Fruit fly (Drosophila melanogaster): ENCODE results near the gene CG15478.

Gene CG15478

dm6 chrX:7717832-7718231 lies at the start of gene CG15478:
Gene CG15478 (minus strand): TSS chrX:7717932.
- no peak for TF ChIP-seq Hr83 (GFP tag; optimal IDR thresholded peaks at IDR 0.05; ENCODE audit: poor library complexity, severe bottlenecking)
- no peak for TF ChIP-seq dl (GFP tag; optimal IDR thresholded peaks at IDR 0.05; ENCODE audit: insufficient read depth in 1 of 2, partially characterized antibody in 2 of 2)
- no peak for TF ChIP-seq woc (GFP tag; optimal IDR thresholded peaks at IDR 0.05)
- TF ChIP-seq OdsH (GFP tag; optimal IDR thresholded peaks at IDR 0.05) = no peak
- TF ChIP-seq N (GFP tag; optimal IDR thresholded peaks at IDR 0.05) = no peak
- no peak for TF ChIP-seq CG9705 (GFP tag; optimal IDR thresholded peaks at IDR 0.05)
- no peak for TF ChIP-seq Dfd (GFP tag; optimal IDR thresholded peaks at IDR 0.05)
- TF ChIP-seq pan (optimal IDR thresholded peaks at IDR 0.05) = no peak
- no peak for TF ChIP-seq ey (GFP tag; optimal IDR thresholded peaks at IDR 0.05)

- no peak for TF ChIP-seq jim (GFP tag; optimal IDR thresholded peaks at IDR 0.05)
- no peak for TF ChIP-seq pan (optimal IDR thresholded peaks at IDR 0.05)
- TF ChIP-seq HLH106 (tag; optimal IDR thresholded peaks at IDR 0.05) = no peak
- no peak for TF ChIP-seq GATAd (GFP tag; optimal IDR thresholded peaks at IDR 0.05)
- TF ChIP-seq usp (GFP tag; optimal IDR thresholded peaks at IDR 0.05) = no peak
- no peak for TF ChIP-seq Myc (optimal IDR thresholded peaks at IDR 0.05)
- TF ChIP-seq Jra (GFP tag; optimal IDR thresholded peaks at IDR 0.05) = no peak
- no peak for TF ChIP-seq ey (GFP tag; optimal IDR thresholded peaks at IDR 0.05)
- TF ChIP-seq rgr (GFP tag; optimal IDR thresholded peaks at IDR 0.05) = no peak
- no peak for TF ChIP-seq N (GFP tag; optimal IDR thresholded peaks at IDR 0.05)
- TF ChIP-seq woc (GFP tag; optimal IDR thresholded peaks at IDR 0.05) = no peak
- no peak for TF ChIP-seq Hr83 (GFP tag; optimal IDR thresholded peaks at IDR 0.05; ENCODE audit: poor library complexity, severe bottlenecking)
Observed at dm6 chrX:7764682-7765081, 47.0 kb upstream of the CG15478 start, which contains the start of gene Ir7a. Gene Ir7a (plus strand): TSS chrX:7764982.

dm6 chrX:7746342-7746741 lies 28.6 kb upstream of the CG15478 start:
- peak; percentile 96 for TF ChIP-seq Dfd (GFP tag; optimal IDR thresholded peaks at IDR 0.05)
- TF ChIP-seq br (GFP tag; optimal IDR thresholded peaks at IDR 0.05) = no peak

- TF ChIP-seq dl (GFP tag; optimal IDR thresholded peaks at IDR 0.05; ENCODE audit: insufficient read depth in 1 of 2, partially characterized antibody in 2 of 2) (no peak), usp (GFP tag; optimal IDR thresholded peaks at IDR 0.05) (no peak), woc (GFP tag; optimal IDR thresholded peaks at IDR 0.05) (no peak), sage (GFP tag; optimal IDR thresholded peaks at IDR 0.05) (no peak), pan (optimal IDR thresholded peaks at IDR 0.05) (no peak), Hr78 (GFP tag; optimal IDR thresholded peaks at IDR 0.05) (no peak), OdsH (GFP tag; optimal IDR thresholded peaks at IDR 0.05) (no peak), Sp1 (GFP tag; optimal IDR thresholded peaks at IDR 0.05) (no peak), Rel (GFP tag; optimal IDR thresholded peaks at IDR 0.05) (no peak), Rel (tag; optimal IDR thresholded peaks at IDR 0.05) (no peak)
Observed at dm6 chrX:7744036-7744435, 26.3 kb upstream of the CG15478 start.

dm6 chrX:7737156-7737771 lies 19.5 kb upstream of the CG15478 start:
- TF ChIP-seq Dfd (GFP tag; optimal IDR thresholded peaks at IDR 0.05) = no peak
- no peak for TF ChIP-seq usp (GFP tag; optimal IDR thresholded peaks at IDR 0.05)
- no peak for TF ChIP-seq Rel (GFP tag; optimal IDR thresholded peaks at IDR 0.05)
- peak; percentile 9 for TF ChIP-seq Rel (tag; optimal IDR thresholded peaks at IDR 0.05)

- TF ChIP-seq Rel (GFP tag; optimal IDR thresholded peaks at IDR 0.05) = no peak
- TF ChIP-seq Rel (tag; optimal IDR thresholded peaks at IDR 0.05) = no peak
- TF ChIP-seq fru (GFP tag; optimal IDR thresholded peaks at IDR 0.05) = no peak
- no peak for TF ChIP-seq dmrt93B (GFP tag; optimal IDR thresholded peaks at IDR 0.05)
- TF ChIP-seq lola (GFP tag; optimal IDR thresholded peaks at IDR 0.05) = no peak
- no peak for TF ChIP-seq GATAd (GFP tag; optimal IDR thresholded peaks at IDR 0.05)
- TF ChIP-seq Mio (GFP tag; optimal IDR thresholded peaks at IDR 0.05) = no peak
- no peak for TF ChIP-seq CrebA (GFP tag; optimal IDR thresholded peaks at IDR 0.05; ENCODE audit: borderline replicate concordance)
- no peak for TF ChIP-seq HLH106 (tag; optimal IDR thresholded peaks at IDR 0.05)
- TF ChIP-seq Dfd (GFP tag; optimal IDR thresholded peaks at IDR 0.05) = no peak
- TF ChIP-seq Hr78 (GFP tag; optimal IDR thresholded peaks at IDR 0.05) = no peak
- TF ChIP-seq sage (GFP tag; optimal IDR thresholded peaks at IDR 0.05) = no peak
- no peak for TF ChIP-seq usp (GFP tag; optimal IDR thresholded peaks at IDR 0.05)
- no peak for TF ChIP-seq Dif (GFP tag; optimal IDR thresholded peaks at IDR 0.05; ENCODE audit: partially characterized antibody)
- no peak for TF ChIP-seq pan (optimal IDR thresholded peaks at IDR 0.05)
- no peak for TF ChIP-seq Myc (optimal IDR thresholded peaks at IDR 0.05)
Observed at dm6 chrX:7736593-7736992, 18.9 kb upstream of the CG15478 start, which contains the start of gene Tom40. Gene Tom40 (plus strand): TSS chrX:7736893.
